Worm (Caenorhabditis elegans): ENCODE measurements around the gene cyn-3.

cyn-3 gene

DNA sequence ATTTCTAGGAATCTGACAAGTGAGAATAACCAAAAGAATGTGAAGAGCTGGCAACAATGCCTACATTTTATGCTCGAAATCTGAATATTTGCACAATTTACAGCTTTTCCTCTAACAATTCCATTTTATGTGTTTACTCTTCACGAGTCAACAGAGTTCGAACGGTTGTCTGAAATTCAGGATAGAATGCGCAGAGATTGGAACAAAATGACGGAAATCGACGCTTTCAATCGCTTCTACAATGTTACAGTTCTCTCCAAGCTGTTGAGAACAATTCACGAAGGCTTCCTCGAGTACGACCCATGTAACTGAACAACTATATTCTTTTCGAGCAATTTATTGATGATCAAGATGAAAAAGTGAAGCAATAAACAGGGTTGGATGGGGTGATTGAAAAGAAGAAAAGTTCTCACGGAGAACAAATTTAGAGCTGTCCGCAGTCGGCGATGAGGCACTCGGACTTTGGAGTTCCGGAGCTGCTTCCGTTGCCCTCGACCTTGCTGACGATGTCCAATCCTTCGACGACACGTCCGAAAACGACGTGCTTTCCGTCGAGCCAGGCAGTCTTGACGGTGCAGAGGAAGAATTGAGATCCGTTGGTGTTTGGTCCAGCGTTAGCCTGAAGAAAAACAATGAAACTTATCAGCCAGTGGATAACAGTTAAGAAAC, 3.3 kb upstream of the cyn-3 start, which contains the start of gene Y75B12B.3 (continued):
- TF ChIP-seq aly-2 (tag; optimal IDR thresholded peaks at IDR 0.05) = peak; percentile 43
- peak; percentile 2; the same call in 1 of the 2 replicates for TF ChIP-seq Y105C5A.15 (GFP tag; IDR thresholded peaks at IDR 0.05)
- TF ChIP-seq mep-1 (tag; optimal IDR thresholded peaks at IDR 0.05) = peak; percentile 11
- TF ChIP-seq lin-1 (GFP tag; IDR thresholded peaks at IDR 0.05) = no peak
- TF ChIP-seq nhr-41 (GFP tag; IDR thresholded peaks at IDR 0.05) = no peak
- TF ChIP-seq lin-13 (GFP tag; optimal IDR thresholded peaks at IDR 0.05) = peak; percentile 1
- TF ChIP-seq unc-130 (GFP tag; optimal IDR thresholded peaks at IDR 0.05) = peak; percentile 26
- TF ChIP-seq ceh-44 (GFP tag; IDR thresholded peaks at IDR 0.05) = no peak
- no peak for TF ChIP-seq daf-8 (GFP tag; IDR thresholded peaks at IDR 0.05)
- no peak for TF ChIP-seq lin-15B (tag; optimal IDR thresholded peaks at IDR 0.05)
- TF ChIP-seq T26A8.4 (GFP tag; IDR thresholded peaks at IDR 0.05) = no peak
- no peak for TF ChIP-seq ceh-20 (GFP tag; IDR thresholded peaks at IDR 0.05)
- no peak for TF ChIP-seq Y75B8A.6 (GFP tag; IDR thresholded peaks at IDR 0.05)
- TF ChIP-seq dpl-1 (GFP tag; optimal IDR thresholded peaks at IDR 0.05) = no peak
- no peak for TF ChIP-seq rbr-2 (tag; optimal IDR thresholded peaks at IDR 0.05)
- TF ChIP-seq D1046.2 (GFP tag; IDR thresholded peaks at IDR 0.05) = no peak
- TF ChIP-seq ctbp-1 (GFP tag; IDR thresholded peaks at IDR 0.05) = no peak
- no peak for TF ChIP-seq nhr-77 (tag; optimal IDR thresholded peaks at IDR 0.05)
- TF ChIP-seq lin-38 (GFP tag; IDR thresholded peaks at IDR 0.05) = peak; percentile 52
- TF ChIP-seq F49E8.2 (tag; optimal IDR thresholded peaks at IDR 0.05; ENCODE audit: borderline replicate concordance) = peak; percentile 62
- TF ChIP-seq php-3 (GFP tag; IDR thresholded peaks at IDR 0.05) = no peak
- peak; percentile 65 for TF ChIP-seq set-16 (GFP tag; IDR thresholded peaks at IDR 0.05)
- peak; percentile 75 for TF ChIP-seq aha-1 (tag)
- TF ChIP-seq dmd-6 (GFP tag; IDR thresholded peaks at IDR 0.05) = no peak
- peak; percentile 39; the same call in 1 of the 2 replicates for TF ChIP-seq arid-1 (GFP tag; conservative IDR thresholded peaks at IDR 0.05)
- no peak for TF ChIP-seq zag-1 (tag; optimal IDR thresholded peaks at IDR 0.05)
- TF ChIP-seq dmd-8 (GFP tag; IDR thresholded peaks at IDR 0.05) = 0 out of 2 replicates have a peak, but pooled peaks have one; percentile 4
- no peak for TF ChIP-seq zfp-2 (tag; optimal IDR thresholded peaks at IDR 0.05)
- 0 out of 4 replicates have a peak, but pooled peaks of 1 of the 2 experiments have one; percentile 42 for TF ChIP-seq madf-5 (GFP tag; IDR thresholded peaks at IDR 0.05)
- TF ChIP-seq ZK546.5 (tag; optimal IDR thresholded peaks at IDR 0.05) = no peak
- TF ChIP-seq snpc-1.2 (GFP tag; IDR thresholded peaks at IDR 0.05) = peak; percentile 70; the same call in 1 of the 2 replicates

DNA sequence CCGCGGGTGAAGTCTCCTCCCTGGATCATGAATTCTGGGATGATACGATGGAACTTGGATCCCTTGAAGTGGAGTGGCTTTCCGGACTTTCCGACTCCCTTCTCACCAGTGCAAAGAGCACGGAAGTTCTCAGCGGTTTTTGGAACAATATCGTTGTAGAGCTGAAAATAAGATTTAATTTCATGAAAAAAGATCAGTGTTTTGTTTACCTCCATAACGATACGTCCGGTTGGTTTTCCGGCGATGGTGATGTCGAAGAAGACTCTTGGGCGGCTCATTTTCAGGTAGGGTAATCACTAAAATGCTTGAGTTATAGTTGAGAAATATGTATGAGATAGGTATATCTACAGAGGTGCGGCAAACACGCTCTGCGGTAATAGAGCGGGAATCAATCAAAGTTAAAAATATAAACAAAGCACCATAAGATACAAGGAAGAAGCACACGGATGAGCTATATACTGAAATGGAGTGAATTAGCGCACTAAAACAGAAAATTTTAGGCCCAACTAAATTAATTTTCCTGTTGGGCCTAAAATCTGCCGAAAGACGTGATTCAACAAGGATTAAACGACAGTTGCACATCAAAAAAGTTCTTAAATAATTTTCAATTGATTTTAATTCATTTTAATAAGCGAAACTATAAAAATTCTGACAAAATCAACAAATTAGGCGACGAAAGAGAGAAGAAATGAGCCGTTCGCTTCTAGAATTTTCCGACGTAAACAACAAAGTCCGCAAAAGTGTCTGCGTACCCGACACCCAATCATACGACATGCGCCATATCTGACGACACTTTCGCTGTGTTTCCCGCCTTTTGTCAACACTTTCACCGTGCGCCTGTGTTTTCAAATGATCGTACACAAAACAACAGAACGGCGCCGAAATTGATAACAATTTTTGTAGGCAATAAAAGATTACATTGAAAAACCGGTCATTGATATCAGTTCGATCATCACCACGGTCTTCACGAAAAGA, 2.4 kb upstream of the cyn-3 start, which contains the start of the genes cyn-7 and bath-36:
Gene cyn-7 (minus strand): TSS at position 296 of the 975 bp plus-strand sequence.
Gene bath-36 (plus strand): TSS at position 806 of the 975 bp plus-strand sequence.
- TF ChIP-seq nhr-48 (tag; optimal IDR thresholded peaks at IDR 0.05) = peak; percentile 75
- TF ChIP-seq pqm-1 (tag; optimal IDR thresholded peaks at IDR 0.05) = peak; percentile 51
- TF ChIP-seq F26F4.8 (GFP tag; conservative IDR thresholded peaks at IDR 0.05) = no peak
- peak; percentile 93 for TF ChIP-seq dve-1 (tag; optimal IDR thresholded peaks at IDR 0.05; ENCODE audit: insufficient read depth)
- peak; percentile 88 for TF ChIP-seq lin-38 (GFP tag; IDR thresholded peaks at IDR 0.05)
- TF ChIP-seq daf-16 (GFP tag; optimal IDR thresholded peaks at IDR 0.05) = peak; percentile 94 to 97
- peak; percentile 99 for TF ChIP-seq daf-16 (tag; optimal IDR thresholded peaks at IDR 0.05)
- TF ChIP-seq ceh-82 (tag; optimal IDR thresholded peaks at IDR 0.05) = no peak
- TF ChIP-seq nhr-42 (GFP tag; IDR thresholded peaks at IDR 0.05) = 0 out of 2 replicates have a peak, but pooled peaks have one; percentile 39
- peak; percentile 97 for TF ChIP-seq nhr-28 (tag; optimal IDR thresholded peaks at IDR 0.05)
- peak; percentile 94 for TF ChIP-seq hlh-11 (tag; optimal IDR thresholded peaks at IDR 0.05)
- peak; percentile 24 for TF ChIP-seq F37D6.2 (tag; optimal IDR thresholded peaks at IDR 0.05)
- TF ChIP-seq tra-1 (GFP tag; IDR thresholded peaks at IDR 0.05) = peak; percentile 51; the same call in 1 of the 2 replicates
- TF ChIP-seq lsy-2 (tag; optimal IDR thresholded peaks at IDR 0.05) = peak in 1 of 2 experiments; percentile 75
- TF ChIP-seq lin-15B (tag; optimal IDR thresholded peaks at IDR 0.05) = no peak
- peak; percentile 69 for TF ChIP-seq rbr-2 (tag; optimal IDR thresholded peaks at IDR 0.05)
- peak; percentile 18 for TF ChIP-seq zip-2 (tag; optimal IDR thresholded peaks at IDR 0.05)
- no peak for TF ChIP-seq lir-3 (tag; optimal IDR thresholded peaks at IDR 0.05)
- no peak for TF ChIP-seq zag-1 (tag; optimal IDR thresholded peaks at IDR 0.05)
- TF ChIP-seq duxl-1 (tag; optimal IDR thresholded peaks at IDR 0.05; ENCODE audit: poor library complexity) = peak; percentile 37
- TF ChIP-seq lin-1 (GFP tag; IDR thresholded peaks at IDR 0.05) = no peak
- peak; percentile 60 for TF ChIP-seq nhr-77 (tag; optimal IDR thresholded peaks at IDR 0.05)
- TF ChIP-seq snpc-4 (tag; optimal IDR thresholded peaks at IDR 0.05) = no peak
- TF ChIP-seq mep-1 (tag; optimal IDR thresholded peaks at IDR 0.05) = peak; percentile 77
